Fruit fly (Drosophila melanogaster): ENCODE results near the gene CG33116.
A peak's percentile ranks its signal among the peaks of the same experiment; 100 is the strongest.

Gene CG33116

dm6 chr2L:19549412-19549811 is 16.1 kb downstream of the CG33116 start (continued):
- no peak for TF ChIP-seq salr (GFP tag; optimal IDR thresholded peaks at IDR 0.05)
- peak; percentile 37 for TF ChIP-seq achi (GFP tag; optimal IDR thresholded peaks at IDR 0.05)
- TF ChIP-seq CG8319 (GFP tag; optimal IDR thresholded peaks at IDR 0.05), result no peak
- TF ChIP-seq spab (GFP tag; optimal IDR thresholded peaks at IDR 0.05), result no peak
- TF ChIP-seq vri (GFP tag; optimal IDR thresholded peaks at IDR 0.05), result peak; percentile 71
- TF ChIP-seq Smox (GFP tag; optimal IDR thresholded peaks at IDR 0.05), result peak; percentile 40
- TF ChIP-seq CG11294 (GFP tag; IDR thresholded peaks at IDR 0.05), result no peak
- peak; percentile 74 for TF ChIP-seq CG6854 (GFP tag; optimal IDR thresholded peaks at IDR 0.05)
- TF ChIP-seq CG4318 (GFP tag; optimal IDR thresholded peaks at IDR 0.05), result no peak
- no peak for TF ChIP-seq Gug (GFP tag; IDR thresholded peaks at IDR 0.05)
- TF ChIP-seq dac (GFP tag; optimal IDR thresholded peaks at IDR 0.05), result no peak
- peak; percentile 93 for TF ChIP-seq fkh (GFP tag; optimal IDR thresholded peaks at IDR 0.05)
- TF ChIP-seq ss (GFP tag; optimal IDR thresholded peaks at IDR 0.05), result no peak
- peak; percentile 12 for TF ChIP-seq CG6792 (GFP tag; optimal IDR thresholded peaks at IDR 0.05)
- TF ChIP-seq CG34406 (GFP tag; optimal IDR thresholded peaks at IDR 0.05), result no peak
- no peak for TF ChIP-seq Ets21C (GFP tag; optimal IDR thresholded peaks at IDR 0.05)
- no peak for TF ChIP-seq Sox14 (GFP tag; optimal IDR thresholded peaks at IDR 0.05)
- TF ChIP-seq Ets96B (tag; optimal IDR thresholded peaks at IDR 0.05), result no peak
- no peak for TF ChIP-seq Eip93F (GFP tag; optimal IDR thresholded peaks at IDR 0.05)
- no peak for TF ChIP-seq acj6 (GFP tag; optimal IDR thresholded peaks at IDR 0.05)
- TF ChIP-seq dsx (GFP tag; optimal IDR thresholded peaks at IDR 0.05; ENCODE audit: poor library complexity, severe bottlenecking), result no peak
- no peak for TF ChIP-seq CG8632 (GFP tag; optimal IDR thresholded peaks at IDR 0.05)
- TF ChIP-seq net (GFP tag; optimal IDR thresholded peaks at IDR 0.05), result no peak
- TF ChIP-seq Lpt (GFP tag; optimal IDR thresholded peaks at IDR 0.05), result peak; percentile 50
- TF ChIP-seq Hr4 (GFP tag; optimal IDR thresholded peaks at IDR 0.05), result no peak
- no peak for TF ChIP-seq Hr39 (GFP tag; optimal IDR thresholded peaks at IDR 0.05)
- TF ChIP-seq CG1621 (tag; optimal IDR thresholded peaks at IDR 0.05), result peak; percentile 69
- TF ChIP-seq CG10669 (GFP tag; optimal IDR thresholded peaks at IDR 0.05), result no peak

dm6 chr2L:19563029-19563980 is 30.0 kb downstream of the CG33116 start, which contains the start of gene CG13078:
Gene CG13078, plus strand, starts transcription at chr2L:19563930.
- TF ChIP-seq net (GFP tag; optimal IDR thresholded peaks at IDR 0.05) (no peak), CG1621 (tag; optimal IDR thresholded peaks at IDR 0.05) (no peak), ss (GFP tag; optimal IDR thresholded peaks at IDR 0.05) (no peak), Sox102F (GFP tag; optimal IDR thresholded peaks at IDR 0.05) (no peak), esn (GFP tag; optimal IDR thresholded peaks at IDR 0.05) (no peak), CG32006 (GFP tag; optimal IDR thresholded peaks at IDR 0.05) (no peak), vri (GFP tag; optimal IDR thresholded peaks at IDR 0.05) (no peak)

- TF ChIP-seq fkh (GFP tag; optimal IDR thresholded peaks at IDR 0.05), result peak; percentile 40
- no peak for TF ChIP-seq CG11762 (GFP tag; optimal IDR thresholded peaks at IDR 0.05; ENCODE audit: insufficient read depth)
- peak; percentile 38 for TF ChIP-seq Eip78C (GFP tag)
Observed at dm6 chr2L:19565233-19565898, 32.1 kb downstream of the CG33116 start, which contains the start of gene CG13077. Gene CG13077, plus strand, starts transcription at chr2L:19565863.
